Fruit fly (Drosophila melanogaster) whole organism, wandering third instar larva: ENCODE measurements around the gene Ir94d.

Experiments
- CrebA ChIP-seq: fragments of 200-800 bp; sonication (Bioruptor generic); optimal IDR thresholded peaks from 2 replicates; lab custom pipeline; 2016; ENCODE audit warnings: missing biosample characterization, mild to moderate bottlenecking, missing genetic modification characterization, borderline replicate concordance
- Dif ChIP-seq: fragments of 200-275, 200-300 bp; sonication (Bioruptor generic); optimal IDR thresholded peaks from 2 replicates; lab custom pipeline; 2018; ENCODE audit warnings: missing biosample characterization, missing genetic modification characterization; ENCODE audit not compliant: partially characterized antibody
- GATAd ChIP-seq: sonication (Bioruptor generic); optimal IDR thresholded peaks from 2 replicates; lab custom pipeline; 2016; ENCODE audit warnings: missing biosample characterization, missing genetic modification characterization
- Hnf4 ChIP-seq: fragments of 200-800 bp; sonication (Bioruptor generic); optimal IDR thresholded peaks from 2 replicates; lab custom pipeline; 2016; ENCODE audit warnings: missing biosample characterization, mild to moderate bottlenecking, missing genetic modification characterization
- Hr78 ChIP-seq: fragments of >200 bp; optimal IDR thresholded peaks from 2 replicates; lab custom pipeline; 2017; ENCODE audit warnings: missing biosample characterization, missing genetic modification characterization
- Jra ChIP-seq: sonication (Bioruptor generic); optimal IDR thresholded peaks from 2 replicates; lab custom pipeline; 2016; ENCODE audit warnings: missing biosample characterization, missing genetic modification characterization
- Mio ChIP-seq: sonication (Bioruptor generic); optimal IDR thresholded peaks from 2 replicates; lab custom pipeline; 2016; ENCODE audit warnings: missing biosample characterization, missing genetic modification characterization
- OdsH ChIP-seq: fragments of 200-800 bp; sonication (Bioruptor generic); optimal IDR thresholded peaks from 2 replicates; lab custom pipeline; 2016; ENCODE audit warnings: missing biosample characterization, mild to moderate bottlenecking, missing genetic modification characterization
- Rel ChIP-seq, 2 experiments: fragments of 200-800 bp; sonication (Bioruptor generic) in 1 of 2; optimal IDR thresholded peaks; 2 replicates in 1 of 2; 3 replicates in 1 of 2; lab custom pipeline; 2016 to 2019; ENCODE audit warnings: mild to moderate bottlenecking in 2 of 2, missing biosample characterization in 2 of 2, missing genetic modification characterization in 2 of 2, moderate library complexity in 1 of 2
- Sp1 ChIP-seq: fragments of 200-800 bp; sonication (Bioruptor generic); optimal IDR thresholded peaks from 3 replicates; lab custom pipeline; 2019; ENCODE audit warnings: missing biosample characterization, mild to moderate bottlenecking, missing genetic modification characterization, moderate library complexity
- Vsx2 ChIP-seq: fragments of 200-300, 225-300 bp; sonication (Bioruptor generic); optimal IDR thresholded peaks from 2 replicates; lab custom pipeline; 2018; ENCODE audit warnings: missing biosample characterization, missing genetic modification characterization; ENCODE audit not compliant: partially characterized antibody
- br ChIP-seq: fragments of 200-800 bp; sonication (Bioruptor generic); optimal IDR thresholded peaks from 2 replicates; lab custom pipeline; 2016; ENCODE audit warnings: missing biosample characterization, missing genetic modification characterization
- brk ChIP-seq: fragments of 200-800 bp; sonication (Bioruptor generic); optimal IDR thresholded peaks from 2 replicates; lab custom pipeline; 2016; ENCODE audit warnings: missing biosample characterization, mild to moderate bottlenecking, missing genetic modification characterization
- dl ChIP-seq, 2 experiments: fragments of 175-275, 200-275 bp in 1 of 2; fragments of 200-275 bp in 1 of 2; sonication (Bioruptor generic); optimal IDR thresholded peaks; lab custom pipeline; 2018; ENCODE audit warnings: mild to moderate bottlenecking in 2 of 2, missing biosample characterization in 2 of 2, missing genetic modification characterization in 2 of 2, moderate library complexity in 2 of 2; ENCODE audit not compliant: partially characterized antibody in 2 of 2, insufficient read depth in 1 of 2
- dmrt93B ChIP-seq: fragments of 200-800 bp; sonication (Bioruptor generic); optimal IDR thresholded peaks from 2 replicates; lab custom pipeline; 2018; ENCODE audit warnings: missing biosample characterization, mild to moderate bottlenecking, missing genetic modification characterization
- dsf ChIP-seq: sonication (Bioruptor generic); optimal IDR thresholded peaks from 2 replicates; lab custom pipeline; 2016; ENCODE audit warnings: missing biosample characterization, missing genetic modification characterization, borderline replicate concordance
- ey ChIP-seq: fragments of 200-800 bp; sonication (Bioruptor generic); optimal IDR thresholded peaks from 2 replicates; lab custom pipeline; 2016; ENCODE audit warnings: missing biosample characterization, missing genetic modification characterization
- foxo ChIP-seq, 2 experiments: fragments of 200-800 bp; sonication (Bioruptor generic); optimal IDR thresholded peaks; 2 replicates in 1 of 2; 3 replicates in 1 of 2; lab custom pipeline; 2016 to 2017; ENCODE audit warnings: missing biosample characterization in 2 of 2, missing genetic modification characterization in 2 of 2
- fru ChIP-seq: fragments of 200-800 bp; sonication (Bioruptor generic); optimal IDR thresholded peaks from 3 replicates; lab custom pipeline; 2016; ENCODE audit warnings: missing biosample characterization, mild to moderate bottlenecking, missing genetic modification characterization
- h ChIP-seq: fragments of 200-800 bp; sonication (Bioruptor generic); optimal IDR thresholded peaks from 3 replicates; lab custom pipeline; 2016; ENCODE audit warnings: missing biosample characterization, mild to moderate bottlenecking, missing genetic modification characterization
- jim ChIP-seq: fragments of 175-275, 200-325 bp; sonication (Bioruptor generic); optimal IDR thresholded peaks from 2 replicates; lab custom pipeline; 2016; ENCODE audit warnings: missing biosample characterization, mild to moderate bottlenecking, missing genetic modification characterization
- lola ChIP-seq: fragments of >200 bp; optimal IDR thresholded peaks from 2 replicates; lab custom pipeline; 2017; ENCODE audit warnings: missing biosample characterization, missing genetic modification characterization
- pan ChIP-seq: fragments of >200 bp; optimal IDR thresholded peaks from 2 replicates; lab custom pipeline; 2017
- psq ChIP-seq: fragments of 200-800 bp; sonication (Bioruptor generic); optimal IDR thresholded peaks from 3 replicates; lab custom pipeline; 2017; ENCODE audit warnings: missing biosample characterization, mild to moderate bottlenecking, missing genetic modification characterization, moderate library complexity
- rgr ChIP-seq: fragments of 200-800 bp; sonication (Bioruptor generic); optimal IDR thresholded peaks from 3 replicates; lab custom pipeline; 2016; ENCODE audit warnings: missing biosample characterization, mild to moderate bottlenecking, missing genetic modification characterization
- sv ChIP-seq: fragments of 200-800 bp; sonication (Bioruptor generic); optimal IDR thresholded peaks from 3 replicates; lab custom pipeline; 2016; ENCODE audit warnings: missing biosample characterization, missing genetic modification characterization
- usp ChIP-seq: fragments of >200 bp; optimal IDR thresholded peaks from 2 replicates; lab custom pipeline; 2017; ENCODE audit warnings: missing biosample characterization, missing genetic modification characterization

Gene Ir94d

DNA sequence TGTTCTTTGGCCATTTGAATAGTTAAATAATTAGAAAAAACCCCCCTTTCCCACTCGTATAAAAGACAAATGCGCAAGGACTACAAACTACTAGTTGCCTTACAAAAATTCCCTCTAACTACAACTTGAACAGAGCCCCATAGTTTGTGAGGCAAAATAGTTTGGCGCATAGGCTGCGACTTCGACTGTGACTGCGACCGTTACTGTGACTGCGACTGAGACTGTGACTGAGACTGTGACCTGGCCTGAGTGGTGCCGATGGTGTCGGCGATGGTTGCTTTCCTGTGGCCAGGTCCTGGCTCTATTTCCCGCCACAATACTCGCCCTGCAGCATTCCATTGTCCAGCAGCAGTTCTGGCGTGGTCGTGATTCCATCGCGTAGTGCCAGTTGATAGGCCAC, 25.3 kb upstream of the Ir94d start:
- TF ChIP-seq GATAd (GFP tag; lab: Kevin White, UChicago) (no peak), jim (GFP tag; lab: Kevin White, UChicago) (no peak), psq (no peak), pan (lab: Kevin White, UChicago) (no peak), dsf (GFP tag; lab: Kevin White, UChicago) (no peak), ey (no peak), CrebA (GFP tag; lab: Kevin White, UChicago) (no peak), OdsH (GFP tag; lab: Kevin White, UChicago) (no peak), sv (GFP tag; lab: Kevin White, UChicago) (no peak), Jra (GFP tag; lab: Kevin White, UChicago) (no peak), Dif (GFP tag; lab: Kevin White, UChicago) (no peak), dl (GFP tag; optimal IDR thresholded peaks at IDR 0.05; lab: Kevin White, UChicago; ENCODE audit: insufficient read depth in 1 of 2, partially characterized antibody in 2 of 2) (no peak), foxo (GFP tag; optimal IDR thresholded peaks at IDR 0.05; lab: Kevin White, UChicago) (no peak), h (no peak), br (GFP tag; lab: Kevin White, UChicago) (no peak)

dm6 chr3R:23383723-23384122, 18.9 kb upstream of the Ir94d start:
- no peak for TF ChIP-seq Rel (GFP tag; optimal IDR thresholded peaks at IDR 0.05; lab: Kevin White, UChicago)
- no peak for TF ChIP-seq Rel (tag; optimal IDR thresholded peaks at IDR 0.05; lab: Kevin White, UChicago)
- TF ChIP-seq fru (GFP tag; lab: Kevin White, UChicago) = no peak

DNA sequence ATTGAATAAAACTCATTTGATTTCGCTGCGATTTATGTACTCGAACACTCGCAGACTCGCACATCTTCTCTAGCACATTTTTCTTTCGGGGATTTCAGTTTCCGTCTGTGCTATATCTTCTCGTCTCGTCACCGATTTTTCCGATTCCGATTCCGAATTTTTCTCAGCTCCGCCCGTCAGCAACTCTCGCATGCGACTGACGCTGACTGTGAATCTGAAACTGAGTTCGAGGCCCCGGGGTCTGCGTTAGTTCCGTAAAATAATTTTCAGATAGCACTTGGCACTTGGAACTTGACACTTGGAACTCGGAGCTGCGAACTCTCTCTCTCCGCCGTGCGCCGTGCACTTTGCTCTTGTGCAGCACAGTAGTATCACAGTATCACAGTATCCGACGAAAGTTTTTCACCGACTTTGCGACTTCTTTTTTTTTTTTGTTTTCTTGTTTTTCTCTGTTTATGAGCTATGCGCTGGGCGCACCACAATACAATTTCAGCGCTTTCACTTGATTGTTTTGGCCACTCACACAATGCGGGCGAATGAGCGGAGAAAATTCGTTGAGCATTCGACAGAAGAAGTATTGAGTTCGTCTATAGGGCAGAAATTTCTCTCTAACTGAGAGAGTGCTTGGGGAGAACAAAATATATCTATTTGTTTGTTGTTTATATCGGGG, 17.9 kb upstream of the Ir94d start, which contains the start of gene CG4393:
Gene CG4393, minus strand, starts transcription at position 187 of the 670 bp plus-strand sequence.
- TF ChIP-seq foxo (GFP tag; optimal IDR thresholded peaks at IDR 0.05; lab: Kevin White, UChicago) (no peak), lola (GFP tag; lab: Kevin White, UChicago) (no peak), Hr78 (GFP tag; lab: Kevin White, UChicago) (no peak), usp (GFP tag; lab: Kevin White, UChicago) (no peak), dmrt93B (GFP tag; lab: Kevin White, UChicago) (no peak), br (GFP tag; lab: Kevin White, UChicago) (no peak), rgr (GFP tag; lab: Kevin White, UChicago) (no peak), Vsx2 (GFP tag; lab: Kevin White, UChicago) (no peak), ey (no peak), pan (lab: Kevin White, UChicago) (no peak), fru (GFP tag; lab: Kevin White, UChicago) (no peak), dsf (GFP tag; lab: Kevin White, UChicago) (no peak), brk (no peak), Mio (GFP tag; lab: Kevin White, UChicago) (no peak)

- TF ChIP-seq Vsx2 (GFP tag; lab: Kevin White, UChicago) = peak; percentile 50
- TF ChIP-seq dl (GFP tag; optimal IDR thresholded peaks at IDR 0.05; lab: Kevin White, UChicago; ENCODE audit: insufficient read depth in 1 of 2, partially characterized antibody in 2 of 2) = no peak
- peak; percentile 96 for TF ChIP-seq fru (GFP tag; lab: Kevin White, UChicago)
- no peak for TF ChIP-seq OdsH (GFP tag; lab: Kevin White, UChicago)
- no peak for TF ChIP-seq brk
Observed at dm6 chr3R:23386021-23386457, 16.6 kb upstream of the Ir94d start.

dm6 chr3R:23386907-23387306, 15.7 kb upstream of the Ir94d start:
- no peak for TF ChIP-seq Mio (GFP tag; lab: Kevin White, UChicago)
- TF ChIP-seq GATAd (GFP tag; lab: Kevin White, UChicago) = no peak
- TF ChIP-seq usp (GFP tag; lab: Kevin White, UChicago) = no peak
- no peak for TF ChIP-seq Hr78 (GFP tag; lab: Kevin White, UChicago)
- no peak for TF ChIP-seq lola (GFP tag; lab: Kevin White, UChicago)
- TF ChIP-seq Hnf4 = no peak
- TF ChIP-seq Sp1 (GFP tag; lab: Kevin White, UChicago) = no peak
- TF ChIP-seq OdsH (GFP tag; lab: Kevin White, UChicago) = no peak
- no peak for TF ChIP-seq sv (GFP tag; lab: Kevin White, UChicago)
- TF ChIP-seq brk = no peak
